Worm (Caenorhabditis elegans): ENCODE data around the gene F28F8.9.

DNA sequence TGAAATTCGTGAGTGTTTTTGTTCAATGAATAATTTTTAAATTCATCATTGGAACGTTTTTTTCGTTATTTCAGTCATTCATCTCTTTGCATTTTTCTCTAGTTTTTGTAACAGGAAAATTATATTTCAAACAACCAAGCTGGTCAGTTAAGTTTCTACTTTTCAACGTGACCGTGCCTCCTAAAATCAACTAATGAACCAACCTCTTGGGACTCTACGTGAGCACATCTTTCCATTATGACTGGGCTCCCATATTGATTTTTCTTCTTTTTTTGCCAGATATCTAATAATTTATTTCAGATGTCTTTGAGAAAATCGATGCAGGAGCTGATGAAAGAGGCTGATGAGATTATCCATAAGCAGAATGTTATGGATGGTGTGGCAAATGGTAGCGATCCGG is 47.1 kb upstream of the F28F8.9 start, which contains the start of gene C55A1.11:
- TF ChIP-seq unc-62 (GFP tag; optimal IDR thresholded peaks at IDR 0.05 in 1 of 2) (no peak), unc-62 (tag; optimal IDR thresholded peaks at IDR 0.05) (no peak), dmd-6 (GFP tag; IDR thresholded peaks at IDR 0.05) (no peak), nhr-76 (tag; optimal IDR thresholded peaks at IDR 0.05) (no peak)
